Fruit fly (Drosophila melanogaster) whole organism, embryonic: Measurements from ENCODE around the gene CG14194.

ENCODE experiments used
- Bgb ChIP-seq: fragments of 200-800 bp; sonication (Bioruptor generic); IDR thresholded peaks from 2 replicates; pipeline ENCODE4 v1.3.6; 2022; ENCODE audit warnings: missing biosample characterization, missing genetic modification characterization; ENCODE audit not compliant: partially characterized antibody
- Blimp-1 ChIP-seq: fragments of 200-800 bp; sonication (Bioruptor generic); optimal IDR thresholded peaks from 3 replicates; lab custom pipeline; 2018; ENCODE audit warnings: missing biosample characterization, missing genetic modification characterization, mild to moderate bottlenecking, moderate library complexity, missing genetic modification reagents
- CG10959 ChIP-seq: fragments of 200-800 bp; sonication (Bioruptor generic); IDR thresholded peaks from 2 replicates; pipeline ENCODE4 v1.3.6; 2022; ENCODE audit warnings: missing biosample characterization, missing genetic modification characterization
- CG11398 ChIP-seq: fragments of 200-800 bp; sonication (Bioruptor generic); optimal IDR thresholded peaks from 2 replicates; lab custom pipeline; 2016; ENCODE audit warnings: missing biosample characterization, missing genetic modification characterization
- CG12299 ChIP-seq: fragments of 200-800 bp; sonication (Bioruptor generic); optimal IDR thresholded peaks from 2 replicates; lab custom pipeline; 2018; ENCODE audit warnings: missing biosample characterization, mild to moderate bottlenecking, missing genetic modification characterization
- CG13624 ChIP-seq: fragments of 200-800 bp; sonication (Bioruptor generic); optimal IDR thresholded peaks from 2 replicates; lab custom pipeline; 2016; ENCODE audit warnings: missing biosample characterization, missing genetic modification characterization
- CG34422 ChIP-seq: fragments of 200-800 bp; sonication (Bioruptor generic); IDR thresholded peaks from 3 replicates; pipeline ENCODE4 v1.3.6; 2022; ENCODE audit warnings: missing biosample characterization, missing genetic modification characterization
- CG6791 ChIP-seq: fragments of 200-800 bp; sonication (Bioruptor generic); IDR thresholded peaks from 3 replicates; pipeline ENCODE4 v1.3.6; 2022; ENCODE audit warnings: missing biosample characterization, missing genetic modification characterization; ENCODE audit not compliant: partially characterized antibody
- CG7556 ChIP-seq: fragments of 200-800 bp; sonication (Bioruptor generic); optimal IDR thresholded peaks from 2 replicates; lab custom pipeline; 2017; ENCODE audit warnings: missing biosample characterization, mild to moderate bottlenecking, missing genetic modification characterization
- CG8290 ChIP-seq, 3 experiments: fragments of 200-800 bp; sonication (Bioruptor generic); optimal IDR thresholded peaks; 2 replicates each; lab custom pipeline; 2016 to 2019; ENCODE audit warnings: missing biosample characterization in 3 of 3, missing genetic modification characterization in 3 of 3, mild to moderate bottlenecking in 2 of 3, moderate library complexity in 1 of 3
- CG8924 ChIP-seq: fragments of 200-800 bp; optimal IDR thresholded peaks from 3 replicates; lab custom pipeline; 2019; ENCODE audit warnings: missing biosample characterization, mild to moderate bottlenecking, missing genetic modification characterization, moderate library complexity
- CG9609 ChIP-seq: fragments of 200-800 bp; sonication (Bioruptor generic); optimal IDR thresholded peaks from 3 replicates; lab custom pipeline; 2016; ENCODE audit warnings: missing biosample characterization, missing genetic modification characterization
- D ChIP-seq, 2 experiments: fragments of 200-800 bp in 1 of 2; fragments of >200 bp in 1 of 2; sonication (Bioruptor generic) in 1 of 2; optimal IDR thresholded peaks; 2 replicates in 1 of 2; 3 replicates in 1 of 2; lab custom pipeline; 2017; ENCODE audit warnings: mild to moderate bottlenecking in 1 of 2, missing biosample characterization in 1 of 2, missing genetic modification characterization in 1 of 2, missing genetic modification reagents in 1 of 2
- Dll ChIP-seq: fragments of 200-800 bp; sonication (Bioruptor generic); IDR thresholded peaks from 4 replicates; pipeline ENCODE4 v1.3.6; 2022; ENCODE audit warnings: missing biosample characterization, missing genetic modification characterization; ENCODE audit not compliant: partially characterized antibody
- Dref ChIP-seq: fragments of 200-800 bp; sonication (Bioruptor generic); IDR thresholded peaks from 2 replicates; pipeline ENCODE4 v1.3.6; 2022; ENCODE audit warnings: missing biosample characterization, missing genetic modification characterization
- Drgx ChIP-seq: fragments of 200-800 bp; sonication (Bioruptor generic); IDR thresholded peaks from 2 replicates; pipeline ENCODE4 v1.3.6; 2022; ENCODE audit warnings: missing biosample characterization, missing genetic modification characterization
- E2f2 ChIP-seq: fragments of 200-800 bp; sonication (Bioruptor generic); IDR thresholded peaks from 2 replicates; pipeline ENCODE4 v1.3.6; 2022; ENCODE audit warnings: missing biosample characterization, missing genetic modification characterization
- Fer2 ChIP-seq: fragments of 200-800 bp; sonication (Bioruptor generic); optimal IDR thresholded peaks from 2 replicates; lab custom pipeline; 2018; ENCODE audit warnings: missing biosample characterization, mild to moderate bottlenecking, missing genetic modification characterization, moderate library complexity
- H15 ChIP-seq: fragments of 200-800 bp; sonication (Bioruptor generic); IDR thresholded peaks from 3 replicates; pipeline ENCODE4 v1.3.6; 2022; ENCODE audit warnings: missing biosample characterization, missing genetic modification characterization
- HLH4C ChIP-seq: fragments of 200-800 bp; sonication (Bioruptor generic); IDR thresholded peaks from 3 replicates; pipeline ENCODE4 v1.3.6; 2022; ENCODE audit warnings: missing biosample characterization, missing genetic modification characterization; ENCODE audit not compliant: partially characterized antibody
- HmgD ChIP-seq: fragments of 200-800 bp; sonication (Bioruptor generic); optimal IDR thresholded peaks from 3 replicates; lab custom pipeline; 2016; ENCODE audit warnings: missing biosample characterization, missing genetic modification characterization
- Hr78 ChIP-seq, 2 experiments: fragments of 200-800 bp in 1 of 2; fragments of >200 bp in 1 of 2; sonication (Bioruptor generic) in 1 of 2; optimal IDR thresholded peaks; 2 replicates each; lab custom pipeline; 2017 to 2019; ENCODE audit warnings: missing biosample characterization in 2 of 2, missing genetic modification characterization in 2 of 2, mild to moderate bottlenecking in 1 of 2, moderate library complexity in 1 of 2
- Opbp ChIP-seq: fragments of 200-800 bp; sonication (Bioruptor generic); IDR thresholded peaks from 3 replicates; pipeline ENCODE4 v1.3.6; 2022; ENCODE audit warnings: missing biosample characterization, missing genetic modification characterization; ENCODE audit not compliant: partially characterized antibody
- Trl ChIP-seq, 3 experiments: fragments of >200 bp in 2 of 3; fragments of 200-800 bp in 1 of 3; sonication (Bioruptor generic) in 1 of 3; optimal IDR thresholded peaks; 2 replicates in 1 of 3; 3 replicates in 2 of 3; lab custom pipeline; 2016 to 2017; ENCODE audit warnings: missing biosample characterization in 1 of 3, missing genetic modification characterization in 1 of 3
- btn ChIP-seq: fragments of 200-800 bp; sonication (Bioruptor generic); optimal IDR thresholded peaks from 2 replicates; lab custom pipeline; 2016; ENCODE audit warnings: missing biosample characterization, missing genetic modification characterization
- cato ChIP-seq: fragments of 200-800 bp; sonication (Bioruptor generic); optimal IDR thresholded peaks from 2 replicates; lab custom pipeline; 2016; ENCODE audit warnings: missing biosample characterization, missing genetic modification characterization, borderline replicate concordance
- caup ChIP-seq: fragments of 200-800 bp; sonication (Bioruptor generic); optimal IDR thresholded peaks from 3 replicates; lab custom pipeline; 2017; ENCODE audit warnings: missing biosample characterization, mild to moderate bottlenecking, missing genetic modification characterization, moderate library complexity; ENCODE audit not compliant: severe bottlenecking
- chinmo ChIP-seq: fragments of 200-800 bp; sonication (Bioruptor generic); IDR thresholded peaks from 4 replicates; pipeline ENCODE4 v1.3.6; 2022; ENCODE audit warnings: missing biosample characterization, missing genetic modification characterization; ENCODE audit not compliant: partially characterized antibody
- corto ChIP-seq: fragments of 200-800 bp; sonication (Bioruptor generic); optimal IDR thresholded peaks from 2 replicates; lab custom pipeline; 2016; ENCODE audit warnings: missing biosample characterization, mild to moderate bottlenecking, missing genetic modification characterization, moderate library complexity
- cwo ChIP-seq: fragments of 200-800 bp; sonication (Bioruptor generic); optimal IDR thresholded peaks from 3 replicates; lab custom pipeline; 2017; ENCODE audit warnings: missing biosample characterization, missing genetic modification characterization, mild to moderate bottlenecking, moderate library complexity, missing genetic modification reagents
- dan ChIP-seq: fragments of 200-800 bp; sonication (Bioruptor generic); IDR thresholded peaks from 2 replicates; pipeline ENCODE4 v1.3.6; 2022; ENCODE audit warnings: missing biosample characterization, missing genetic modification characterization
- dati ChIP-seq: fragments of 200-800 bp; sonication (Bioruptor generic); IDR thresholded peaks from 2 replicates; pipeline ENCODE4 v1.3.6; 2022; ENCODE audit warnings: missing biosample characterization, missing genetic modification characterization
- dmrt99B ChIP-seq: fragments of 200-800 bp; sonication (Bioruptor generic); optimal IDR thresholded peaks from 2 replicates; lab custom pipeline; 2018; ENCODE audit warnings: missing biosample characterization, mild to moderate bottlenecking, missing genetic modification characterization, moderate library complexity
- eyg ChIP-seq: fragments of 200-800 bp; sonication (Bioruptor generic); optimal IDR thresholded peaks from 3 replicates; lab custom pipeline; 2016; ENCODE audit warnings: missing biosample characterization, missing genetic modification characterization
- fu2 ChIP-seq: fragments of 200-800 bp; sonication (Bioruptor generic); optimal IDR thresholded peaks from 2 replicates; lab custom pipeline; 2016; ENCODE audit warnings: missing biosample characterization, missing genetic modification characterization
- hkb ChIP-seq, 2 experiments: fragments of 200-800 bp in 1 of 2; fragments of >200 bp in 1 of 2; sonication (Bioruptor generic) in 1 of 2; IDR thresholded peaks in 1 of 2; optimal IDR thresholded peaks in 1 of 2; 2 replicates each; pipeline versions ENCODE4 v1.3.6 to Lab custom; 2017 to 2022; ENCODE audit warnings: missing biosample characterization in 1 of 2, missing genetic modification characterization in 1 of 2
- nom ChIP-seq: fragments of 200-800 bp; sonication (Bioruptor generic); optimal IDR thresholded peaks from 2 replicates; lab custom pipeline; 2017; ENCODE audit warnings: missing biosample characterization, missing genetic modification characterization, mild to moderate bottlenecking, moderate library complexity, missing genetic modification reagents
- pros ChIP-seq: fragments of 200-800 bp; sonication (Bioruptor generic); optimal IDR thresholded peaks from 3 replicates; lab custom pipeline; 2019; ENCODE audit warnings: missing biosample characterization, mild to moderate bottlenecking, missing genetic modification characterization, moderate library complexity
- sens ChIP-seq: fragments of 200-800 bp; sonication (Bioruptor generic); peaks from one replicate; lab custom pipeline; 2016; ENCODE audit warnings: missing biosample characterization, missing genetic modification characterization
- so ChIP-seq: fragments of 200-800 bp; sonication (Bioruptor generic); IDR thresholded peaks from 3 replicates; pipeline ENCODE4 v1.3.6; 2022; ENCODE audit warnings: missing biosample characterization, missing genetic modification characterization
- sug ChIP-seq: fragments of 200-800 bp; optimal IDR thresholded peaks from 2 replicates; lab custom pipeline; 2019; ENCODE audit warnings: missing biosample characterization, mild to moderate bottlenecking, missing genetic modification characterization, moderate library complexity
- unc-4 ChIP-seq: fragments of 200-800 bp; sonication (Bioruptor generic); IDR thresholded peaks from 2 replicates; pipeline ENCODE4 v1.3.6; 2022; ENCODE audit warnings: missing biosample characterization, missing genetic modification characterization; ENCODE audit not compliant: partially characterized antibody
- vvl ChIP-seq: fragments of 200-800 bp; sonication (Bioruptor generic); IDR thresholded peaks from 2 replicates; pipeline ENCODE4 v1.3.6; 2022; ENCODE audit warnings: missing biosample characterization, missing genetic modification characterization
- zfh2 ChIP-seq: fragments of 200-800 bp; sonication (Bioruptor generic); optimal IDR thresholded peaks from 2 replicates; lab custom pipeline; 2016; ENCODE audit warnings: missing biosample characterization, missing genetic modification characterization

Gene CG14194

DNA sequence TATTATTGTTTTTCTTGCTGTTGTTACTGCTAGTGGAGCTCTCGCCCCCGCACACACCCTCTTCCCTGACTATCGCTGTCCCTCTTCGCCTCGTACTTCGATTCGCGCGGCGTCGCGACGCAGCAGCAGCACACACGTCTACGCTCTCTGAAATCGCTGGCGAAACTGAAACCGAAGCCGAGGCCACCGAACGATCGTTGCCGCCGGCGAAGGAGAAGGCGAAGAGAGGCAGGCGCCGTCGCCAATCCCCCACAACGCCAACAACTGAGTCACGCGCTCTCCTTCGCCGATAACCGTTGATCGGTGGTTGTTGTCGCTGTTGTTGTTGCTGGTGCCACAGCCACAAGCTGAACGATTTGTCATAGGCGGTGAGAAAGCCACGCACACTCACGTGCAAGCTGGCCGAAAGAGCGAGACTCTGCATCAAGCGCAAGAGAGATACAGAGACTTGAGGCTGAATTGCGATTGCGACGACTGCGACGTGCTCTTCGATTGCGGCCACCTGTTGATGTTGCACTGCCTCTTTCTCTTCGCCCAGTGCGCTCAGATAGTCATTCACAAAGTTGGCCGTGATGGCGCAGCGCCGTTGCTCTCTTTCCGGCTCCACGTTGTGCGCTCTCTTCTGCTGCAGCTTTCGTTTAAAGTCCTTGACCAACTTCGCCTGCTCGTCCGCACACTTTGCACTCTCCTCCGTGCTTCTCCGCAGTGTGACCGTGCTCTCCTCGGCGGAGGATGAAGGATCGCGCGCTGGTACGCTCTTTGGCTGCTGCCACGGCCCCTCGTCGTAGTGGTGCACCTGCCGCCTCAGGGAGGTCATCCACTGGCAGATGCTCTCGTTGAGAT, 39.8 kb upstream of the CG14194 start (continued):
- TF ChIP-seq E2f2: 0 out of 2 replicates have a peak, but pooled peaks have one; percentile 13
- TF ChIP-seq H15 (GFP tag; lab: Robert Waterston, UW): no peak
- peak; percentile 7 for TF ChIP-seq CG12299
- peak; percentile 8 for TF ChIP-seq CG8924 (tag; lab: Kevin White, UChicago)
- TF ChIP-seq fu2: no peak
- TF ChIP-seq caup: peak; percentile 12
- TF ChIP-seq CG6791 (GFP tag; lab: Robert Waterston, UW): 0 out of 3 replicates have a peak, but pooled peaks have one; percentile 17
- TF ChIP-seq Hr78 (GFP tag; optimal IDR thresholded peaks at IDR 0.05; lab: Kevin White, UChicago): peak in 1 of 2 experiments; percentile 63
- TF ChIP-seq Blimp-1: peak; percentile 23
- no peak for TF ChIP-seq CG7556 (GFP tag; lab: Kevin White, UChicago)
- TF ChIP-seq zfh2 (GFP tag; lab: Kevin White, UChicago): no peak
- TF ChIP-seq Bgb (GFP tag; lab: Robert Waterston, UW): peak; percentile 51; the same call in 1 of the 2 replicates
- TF ChIP-seq Opbp (GFP tag; lab: Robert Waterston, UW): 0 out of 3 replicates have a peak, but pooled peaks have one; percentile 55
- peak; percentile 9 for TF ChIP-seq CG9609
- peak; percentile 33; the same call in 1 of the 3 replicates for TF ChIP-seq so (GFP tag; lab: Robert Waterston, UW)
- peak; percentile 28; the same call in 1 of the 3 replicates for TF ChIP-seq HLH4C (GFP tag; lab: Robert Waterston, UW)
- TF ChIP-seq CG10959: no peak
- peak; percentile 93 for TF ChIP-seq pros (GFP tag; lab: Kevin White, UChicago)
- no peak for TF ChIP-seq D (optimal IDR thresholded peaks at IDR 0.05; lab: Kevin White, UChicago)
- TF ChIP-seq D (GFP tag; optimal IDR thresholded peaks at IDR 0.05; lab: Kevin White, UChicago): no peak
- TF ChIP-seq cwo (GFP tag; lab: Kevin White, UChicago): peak; percentile 91
- TF ChIP-seq eyg (GFP tag; lab: Kevin White, UChicago): no peak
- 0 out of 2 replicates have a peak, but pooled peaks have one; percentile 29 for TF ChIP-seq Dref (GFP tag; lab: Robert Waterston, UW)
- peak; percentile 51; the same call in 1 of the 4 replicates for TF ChIP-seq Dll (GFP tag; lab: Robert Waterston, UW)
- TF ChIP-seq CG34422 (GFP tag; lab: Robert Waterston, UW): peak; percentile 68; the same call in 2 of the 3 replicates
- peak; percentile 31 for TF ChIP-seq nom
- TF ChIP-seq Drgx (GFP tag; lab: Robert Waterston, UW): peak; percentile 28; the same call in 1 of the 2 replicates
- TF ChIP-seq unc-4 (GFP tag; lab: Robert Waterston, UW): 0 out of 2 replicates have a peak, but pooled peaks have one; percentile 21
- no peak for TF ChIP-seq Fer2
- 0 out of 2 replicates have a peak, but pooled peaks have one; percentile 19 for TF ChIP-seq vvl (GFP tag; lab: Robert Waterston, UW)
- no peak for TF ChIP-seq cato (GFP tag; lab: Kevin White, UChicago)
- no peak for TF ChIP-seq dan
- TF ChIP-seq CG11398 (GFP tag; lab: Kevin White, UChicago): no peak
- no peak for TF ChIP-seq dmrt99B (tag; lab: Kevin White, UChicago)
- peak; percentile 87 for TF ChIP-seq sug
- no peak for TF ChIP-seq corto
- no peak for TF ChIP-seq hkb (optimal IDR thresholded peaks at IDR 0.05; lab: Kevin White, UChicago)
- peak; percentile 23; the same call in 1 of the 2 replicates for TF ChIP-seq hkb (GFP tag; IDR thresholded peaks at IDR 0.05; lab: Robert Waterston, UW)
- TF ChIP-seq CG13624 (GFP tag; lab: Kevin White, UChicago): no peak
- TF ChIP-seq Trl (optimal IDR thresholded peaks at IDR 0.05; lab: Kevin White, UChicago): peak; percentile 83 to 92
- no peak for TF ChIP-seq Trl (GFP tag; optimal IDR thresholded peaks at IDR 0.05; lab: Kevin White, UChicago)
- TF ChIP-seq HmgD: peak; percentile 56
- TF ChIP-seq sens (GFP tag; lab: Kevin White, UChicago): peak; percentile 80
- no peak for TF ChIP-seq CG8290 (GFP tag; optimal IDR thresholded peaks at IDR 0.05; lab: Kevin White, UChicago)
- TF ChIP-seq CG8290 (tag; optimal IDR thresholded peaks at IDR 0.05; lab: Kevin White, UChicago): peak in 1 of 2 experiments; percentile 70
- peak; percentile 6 for TF ChIP-seq btn (GFP tag; lab: Kevin White, UChicago)
- 0 out of 2 replicates have a peak, but pooled peaks have one; percentile 4 for TF ChIP-seq dati (GFP tag; lab: Robert Waterston, UW)
- peak; percentile 94 for TF ChIP-seq chinmo
